Worm (Caenorhabditis elegans): ENCODE measurements around the gene rfc-4.

The rfc-4 gene

ce11 chrIII:6971662-6972284 is at the start of gene rfc-4, which contains the start of gene eef-1A.1 (continued):
- TF ChIP-seq elt-2 (tag; optimal IDR thresholded peaks at IDR 0.05) (peak; percentile 59), sox-4 (tag; optimal IDR thresholded peaks at IDR 0.05) (peak; percentile 75), unc-130 (tag; optimal IDR thresholded peaks at IDR 0.05) (peak; percentile 95), nhr-47 (tag; optimal IDR thresholded peaks at IDR 0.05) (peak; percentile 97), lsy-2 (tag; optimal IDR thresholded peaks at IDR 0.05) (peak; percentile 99 to 100), nhr-71 (tag; optimal IDR thresholded peaks at IDR 0.05) (peak; percentile 98), isw-1 (GFP tag; IDR thresholded peaks at IDR 0.05) (peak; percentile 98), ama-1 (optimal IDR thresholded peaks at IDR 0.05) (peak; percentile 82), nhr-12 (tag; optimal IDR thresholded peaks at IDR 0.05) (no peak), ceh-90 (tag; optimal IDR thresholded peaks at IDR 0.05) (peak; percentile 59), pag-3 (tag; optimal IDR thresholded peaks at IDR 0.05; ENCODE audit: borderline replicate concordance, insufficient read depth) (peak; percentile 78), hlh-17 (GFP tag; optimal IDR thresholded peaks at IDR 0.05; ENCODE audit: borderline replicate concordance) (no peak), ztf-4 (tag; optimal IDR thresholded peaks at IDR 0.05) (peak; percentile 93), elt-3 (tag; optimal IDR thresholded peaks at IDR 0.05) (peak; percentile 80 to 100 (median 92)), grh-1 (GFP tag; IDR thresholded peaks at IDR 0.05) (peak; percentile 92), efl-1 (optimal IDR thresholded peaks at IDR 0.05) (peak; percentile 98), efl-1 (GFP tag; optimal IDR thresholded peaks at IDR 0.05 in 1 of 2) (peak; percentile 94 to 99), nhr-237 (tag; optimal IDR thresholded peaks at IDR 0.05) (peak; percentile 97), tlp-1 (tag; optimal IDR thresholded peaks at IDR 0.05) (no peak), lin-13 (GFP tag; optimal IDR thresholded peaks at IDR 0.05) (peak; percentile 97), nhr-85 (tag) (peak; percentile 98), tbx-2 (tag; optimal IDR thresholded peaks at IDR 0.05) (peak; percentile 97), fkh-8 (tag; optimal IDR thresholded peaks at IDR 0.05) (peak; percentile 98), ceh-8 (GFP tag; optimal IDR thresholded peaks at IDR 0.05) (peak; percentile 95), zip-4 (GFP tag; optimal IDR thresholded peaks at IDR 0.05) (peak; percentile 86), nhr-90 (tag; optimal IDR thresholded peaks at IDR 0.05; ENCODE audit: poor library complexity) (peak; percentile 97), pax-3 (tag; optimal IDR thresholded peaks at IDR 0.05) (peak; percentile 94), C34B4.2 (tag; optimal IDR thresholded peaks at IDR 0.05) (peak; percentile 0), snu-23 (GFP tag; optimal IDR thresholded peaks at IDR 0.05) (peak; percentile 99), ceh-88 (GFP tag; IDR thresholded peaks at IDR 0.05) (peak; percentile 92), irx-1 (tag; optimal IDR thresholded peaks at IDR 0.05) (peak; percentile 91), C04F5.9 (tag; optimal IDR thresholded peaks at IDR 0.05) (peak; percentile 99), lin-14 (GFP tag; optimal IDR thresholded peaks at IDR 0.05) (peak; percentile 97)

- TF ChIP-seq unc-30 (tag; optimal IDR thresholded peaks at IDR 0.05) (no peak), lir-3 (tag; optimal IDR thresholded peaks at IDR 0.05; ENCODE audit: poor library complexity) (no peak), egl-13 (tag; optimal IDR thresholded peaks at IDR 0.05) (no peak), hlh-17 (GFP tag; optimal IDR thresholded peaks at IDR 0.05; ENCODE audit: borderline replicate concordance) (no peak)
Observed at ce11 chrIII:6928725-6929124, 43.3 kb upstream of the rfc-4 start, which contains the start of gene flap-1. Gene flap-1 (minus strand): TSS chrIII:6928825.

- TF ChIP-seq skn-1 (tag; optimal IDR thresholded peaks at IDR 0.05) (peak; percentile 48), fkh-8 (tag; optimal IDR thresholded peaks at IDR 0.05) (peak; percentile 14), dsc-1 (tag; optimal IDR thresholded peaks at IDR 0.05) (no peak), lin-13 (GFP tag; optimal IDR thresholded peaks at IDR 0.05) (peak; percentile 25), F16B12.6 (tag; optimal IDR thresholded peaks at IDR 0.05) (peak; percentile 16), hlh-17 (GFP tag; optimal IDR thresholded peaks at IDR 0.05; ENCODE audit: borderline replicate concordance) (no peak), nhr-76 (tag; optimal IDR thresholded peaks at IDR 0.05) (no peak), lir-3 (tag; optimal IDR thresholded peaks at IDR 0.05; ENCODE audit: poor library complexity) (no peak), sptf-1 (tag; optimal IDR thresholded peaks at IDR 0.05) (no peak), unc-62 (GFP tag; optimal IDR thresholded peaks at IDR 0.05) (no peak), pag-3 (tag; optimal IDR thresholded peaks at IDR 0.05; ENCODE audit: borderline replicate concordance, insufficient read depth) (no peak), Y116A8C.19 (tag; optimal IDR thresholded peaks at IDR 0.05; ENCODE audit: borderline replicate concordance) (no peak), efl-1 (optimal IDR thresholded peaks at IDR 0.05) (peak; percentile 63), efl-1 (GFP tag; optimal IDR thresholded peaks at IDR 0.05 in 1 of 2) (peak; percentile 70 to 91), nhr-11 (tag; optimal IDR thresholded peaks at IDR 0.05) (no peak), dpl-1 (GFP tag; optimal IDR thresholded peaks at IDR 0.05) (peak; percentile 41 to 77 (median 61)), zip-4 (GFP tag; optimal IDR thresholded peaks at IDR 0.05) (no peak), fos-1 (tag; optimal IDR thresholded peaks at IDR 0.05) (no peak), nhr-47 (tag; optimal IDR thresholded peaks at IDR 0.05) (peak; percentile 18), unc-30 (tag; optimal IDR thresholded peaks at IDR 0.05) (no peak), mep-1 (tag; optimal IDR thresholded peaks at IDR 0.05) (peak; percentile 66)
Observed at ce11 chrIII:6929558-6930167, 42.4 kb upstream of the rfc-4 start, which contains the start of gene inf-1. Gene inf-1 (plus strand): TSS chrIII:6930134.

Measured in whole organism, L1 larva.